Fruit fly (Drosophila melanogaster) whole organism, embryonic: ENCODE measurements around the gene ball.

Source experiments
- CG10979 ChIP-seq: fragments of 200-800 bp; sonication (Bioruptor generic); optimal IDR thresholded peaks from 2 replicates; lab custom pipeline; 2018; ENCODE audit warnings: missing biosample characterization, mild to moderate bottlenecking, missing genetic modification characterization, moderate library complexity
- CG11247 ChIP-seq: fragments of 200-800 bp; sonication (Bioruptor generic); IDR thresholded peaks from 2 replicates; pipeline ENCODE4 v1.3.6; 2022; ENCODE audit warnings: missing biosample characterization, missing genetic modification characterization
- CG12071 ChIP-seq: fragments of 200-800 bp; sonication (Bioruptor generic); optimal IDR thresholded peaks from 3 replicates; lab custom pipeline; 2018; ENCODE audit warnings: missing biosample characterization, mild to moderate bottlenecking, missing genetic modification characterization
- CG13287 ChIP-seq: fragments of 200-800 bp; sonication (Bioruptor generic); IDR thresholded peaks from 2 replicates; pipeline ENCODE4 v1.3.6; 2022; ENCODE audit warnings: missing biosample characterization, missing genetic modification characterization; ENCODE audit not compliant: partially characterized antibody
- CG13296 ChIP-seq: fragments of 200-800 bp; sonication (Bioruptor generic); optimal IDR thresholded peaks from 3 replicates; lab custom pipeline; 2018; ENCODE audit warnings: missing biosample characterization, mild to moderate bottlenecking, missing genetic modification characterization
- CG14014 ChIP-seq: fragments of 200-800 bp; sonication (Bioruptor generic); IDR thresholded peaks from 2 replicates; pipeline ENCODE4 v1.3.6; 2022; ENCODE audit warnings: missing biosample characterization, missing genetic modification characterization
- CG14441 ChIP-seq: fragments of 200-800 bp; sonication (Bioruptor generic); IDR thresholded peaks from 2 replicates; pipeline ENCODE4 v1.3.6; 2022; ENCODE audit warnings: missing biosample characterization, missing genetic modification characterization
- CG1529 ChIP-seq: fragments of 200-800 bp; sonication (Bioruptor generic); optimal IDR thresholded peaks from 3 replicates; lab custom pipeline; 2018; ENCODE audit warnings: missing biosample characterization, missing genetic modification characterization
- CG18619 ChIP-seq: fragments of 200-800 bp; sonication (Bioruptor generic); optimal IDR thresholded peaks from 3 replicates; lab custom pipeline; 2017; ENCODE audit warnings: missing biosample characterization, mild to moderate bottlenecking, missing genetic modification characterization
- CG2116 ChIP-seq: fragments of 200-800 bp; sonication (Bioruptor generic); optimal IDR thresholded peaks from 3 replicates; lab custom pipeline; 2018; ENCODE audit warnings: missing biosample characterization, mild to moderate bottlenecking, missing genetic modification characterization
- CG30403 ChIP-seq: fragments of 200-800 bp; sonication (Bioruptor generic); optimal IDR thresholded peaks from 3 replicates; lab custom pipeline; 2016; ENCODE audit warnings: missing biosample characterization, missing genetic modification characterization
- CG42726 ChIP-seq: fragments of 200-800 bp; sonication (Bioruptor generic); IDR thresholded peaks from 2 replicates; pipeline ENCODE4 v1.3.6; 2022; ENCODE audit warnings: missing biosample characterization, missing genetic modification characterization; ENCODE audit not compliant: partially characterized antibody
- CG5953 ChIP-seq: fragments of 200-800 bp; sonication (Bioruptor generic); IDR thresholded peaks from 2 replicates; pipeline ENCODE4 v1.3.6; 2022; ENCODE audit warnings: missing biosample characterization, missing genetic modification characterization
- CG7745 ChIP-seq: fragments of 200-800 bp; sonication (Bioruptor generic); optimal IDR thresholded peaks from 2 replicates; lab custom pipeline; 2018; ENCODE audit warnings: missing biosample characterization, mild to moderate bottlenecking, missing genetic modification characterization, moderate library complexity
- CG8478 ChIP-seq: fragments of >200 bp; optimal IDR thresholded peaks from 2 replicates; lab custom pipeline; 2018
- CG9817 ChIP-seq: fragments of 200-800 bp; sonication (Bioruptor generic); optimal IDR thresholded peaks from 2 replicates; lab custom pipeline; 2018; ENCODE audit warnings: missing biosample characterization, mild to moderate bottlenecking, missing genetic modification characterization, moderate library complexity
- CkIIα-i1 ChIP-seq: fragments of 200-800 bp; sonication (Bioruptor generic); IDR thresholded peaks from 2 replicates; pipeline ENCODE4 v1.3.6; 2022; ENCODE audit warnings: missing biosample characterization, missing genetic modification characterization
- Doc3 ChIP-seq: fragments of 200-800 bp; sonication (Bioruptor generic); IDR thresholded peaks from 3 replicates; pipeline ENCODE4 v1.3.6; 2022; ENCODE audit warnings: missing biosample characterization, missing genetic modification characterization; ENCODE audit not compliant: partially characterized antibody
- Fer3 ChIP-seq: fragments of 200-800 bp; sonication (Bioruptor generic); optimal IDR thresholded peaks from 2 replicates; lab custom pipeline; 2018; ENCODE audit warnings: missing biosample characterization, mild to moderate bottlenecking, missing genetic modification characterization, moderate library complexity
- HHEX ChIP-seq: fragments of 200-800 bp; sonication (Bioruptor generic); optimal IDR thresholded peaks from 3 replicates; lab custom pipeline; 2017; ENCODE audit warnings: missing biosample characterization, mild to moderate bottlenecking, missing genetic modification characterization, missing genetic modification reagents
- HLH54F ChIP-seq: fragments of 200-800 bp; sonication (Bioruptor generic); optimal IDR thresholded peaks from 3 replicates; lab custom pipeline; 2016; ENCODE audit warnings: missing biosample characterization, missing genetic modification characterization
- NK7.1 ChIP-seq: fragments of 200-800 bp; sonication (Bioruptor generic); optimal IDR thresholded peaks from 3 replicates; lab custom pipeline; 2016; ENCODE audit warnings: missing biosample characterization, missing genetic modification characterization
- Nf-YB ChIP-seq: fragments of 200-800 bp; sonication (Bioruptor generic); optimal IDR thresholded peaks from 3 replicates; lab custom pipeline; 2019; ENCODE audit warnings: missing biosample characterization, mild to moderate bottlenecking, missing genetic modification characterization, moderate library complexity
- NfI ChIP-seq: fragments of 200-800 bp; sonication (Bioruptor generic); optimal IDR thresholded peaks from 3 replicates; lab custom pipeline; 2018; ENCODE audit warnings: missing biosample characterization, mild to moderate bottlenecking, missing genetic modification characterization, moderate library complexity
- Optix ChIP-seq: fragments of 200-800 bp; sonication (Bioruptor generic); IDR thresholded peaks from 3 replicates; pipeline ENCODE4 v1.3.6; 2022; ENCODE audit warnings: missing biosample characterization, missing genetic modification characterization
- Sin3A ChIP-seq: fragments of >200 bp; optimal IDR thresholded peaks from 2 replicates; lab custom pipeline; 2018
- Taf1 ChIP-seq: fragments of 200-800 bp; sonication (Bioruptor generic); IDR thresholded peaks from 2 replicates; pipeline ENCODE4 v1.3.6; 2022; ENCODE audit warnings: missing biosample characterization, missing genetic modification characterization
- Tbp ChIP-seq: fragments of >200 bp; optimal IDR thresholded peaks from 2 replicates; lab custom pipeline; 2018; ENCODE audit warnings: missing biosample characterization, missing genetic modification characterization
- Xbp1 ChIP-seq: fragments of 200-800 bp; sonication (Bioruptor generic); optimal IDR thresholded peaks from 3 replicates; lab custom pipeline; 2016; ENCODE audit warnings: missing biosample characterization, mild to moderate bottlenecking, missing genetic modification characterization
- YL-1 ChIP-seq: fragments of 200-800 bp; sonication (Bioruptor generic); optimal IDR thresholded peaks from 3 replicates; lab custom pipeline; 2017; ENCODE audit warnings: missing biosample characterization, mild to moderate bottlenecking, missing genetic modification characterization
- amos ChIP-seq: fragments of 200-800 bp; sonication (Bioruptor generic); IDR thresholded peaks from 2 replicates; pipeline ENCODE4 v1.3.6; 2022; ENCODE audit warnings: missing biosample characterization, missing genetic modification characterization; ENCODE audit not compliant: partially characterized antibody
- ash1 ChIP-seq: fragments of 200-800 bp; sonication (Bioruptor generic); optimal IDR thresholded peaks from 2 replicates; lab custom pipeline; 2018; ENCODE audit warnings: missing biosample characterization, mild to moderate bottlenecking, missing genetic modification characterization
- bbx ChIP-seq: fragments of 200-800 bp; sonication (Bioruptor generic); IDR thresholded peaks from 2 replicates; pipeline ENCODE4 v1.3.6; 2022; ENCODE audit warnings: missing biosample characterization, missing genetic modification characterization; ENCODE audit not compliant: partially characterized antibody
- da ChIP-seq: fragments of 200-800 bp; sonication (Bioruptor generic); optimal IDR thresholded peaks from 2 replicates; lab custom pipeline; 2016; ENCODE audit warnings: missing biosample characterization, missing genetic modification characterization
- dati ChIP-seq: fragments of 200-800 bp; sonication (Bioruptor generic); IDR thresholded peaks from 2 replicates; pipeline ENCODE4 v1.3.6; 2022; ENCODE audit warnings: missing biosample characterization, missing genetic modification characterization
- dmrt11E ChIP-seq: fragments of 200-800 bp; sonication (Bioruptor generic); optimal IDR thresholded peaks from 3 replicates; lab custom pipeline; 2018; ENCODE audit warnings: missing biosample characterization, mild to moderate bottlenecking, missing genetic modification characterization, moderate library complexity
- fru ChIP-seq: fragments of >200 bp; optimal IDR thresholded peaks from 2 replicates; lab custom pipeline; 2017
- hbn ChIP-seq: fragments of 200-800 bp; sonication (Bioruptor generic); IDR thresholded peaks from 2 replicates; pipeline ENCODE4 v1.3.6; 2022; ENCODE audit warnings: missing biosample characterization, missing genetic modification characterization; ENCODE audit not compliant: partially characterized antibody
- ken ChIP-seq: fragments of 200-800 bp; sonication (Bioruptor generic); IDR thresholded peaks from 3 replicates; pipeline ENCODE4 v1.3.6; 2022; ENCODE audit warnings: missing biosample characterization, missing genetic modification characterization
- knrl ChIP-seq: fragments of 200-800 bp; sonication (Bioruptor generic); IDR thresholded peaks from 3 replicates; pipeline ENCODE4 v1.3.6; 2022; ENCODE audit warnings: missing biosample characterization, missing genetic modification characterization; ENCODE audit not compliant: partially characterized antibody
- nerfin-1 ChIP-seq: fragments of 200-800 bp; sonication (Bioruptor generic); optimal IDR thresholded peaks from 3 replicates; lab custom pipeline; 2019; ENCODE audit warnings: missing biosample characterization, mild to moderate bottlenecking, missing genetic modification characterization, moderate library complexity
- nerfin-2 ChIP-seq: fragments of 200-800 bp; sonication (Bioruptor generic); IDR thresholded peaks from 2 replicates; pipeline ENCODE4 v1.3.6; 2022; ENCODE audit warnings: missing biosample characterization, missing genetic modification characterization; ENCODE audit not compliant: partially characterized antibody
- pfk ChIP-seq: fragments of 200-800 bp; sonication (Bioruptor generic); optimal IDR thresholded peaks from 2 replicates; lab custom pipeline; 2018; ENCODE audit warnings: missing biosample characterization, mild to moderate bottlenecking, missing genetic modification characterization, moderate library complexity
- pzg ChIP-seq: fragments of 200-800 bp; sonication (Bioruptor generic); optimal IDR thresholded peaks from 3 replicates; lab custom pipeline; 2018; ENCODE audit warnings: missing biosample characterization, mild to moderate bottlenecking, missing genetic modification characterization, moderate library complexity
- ranshi ChIP-seq: fragments of 200-800 bp; sonication (Bioruptor generic); IDR thresholded peaks from 2 replicates; pipeline ENCODE4 v1.3.6; 2022; ENCODE audit warnings: missing biosample characterization, missing genetic modification characterization
- rib ChIP-seq: fragments of 200-800 bp; sonication (Bioruptor generic); IDR thresholded peaks from 2 replicates; pipeline ENCODE4 v1.3.6; 2022; ENCODE audit warnings: missing biosample characterization, missing genetic modification characterization
- sens ChIP-seq: fragments of 200-800 bp; sonication (Bioruptor generic); peaks from one replicate; lab custom pipeline; 2016; ENCODE audit warnings: missing biosample characterization, missing genetic modification characterization
- unpg ChIP-seq: fragments of 200-800 bp; sonication (Bioruptor generic); optimal IDR thresholded peaks from 3 replicates; lab custom pipeline; 2018; ENCODE audit warnings: missing biosample characterization, mild to moderate bottlenecking, missing genetic modification characterization, moderate library complexity
- vnd ChIP-seq: fragments of 200-800 bp; sonication (Bioruptor generic); IDR thresholded peaks from 3 replicates; pipeline ENCODE4 v1.3.6; 2022; ENCODE audit warnings: missing biosample characterization, missing genetic modification characterization; ENCODE audit not compliant: partially characterized antibody

Gene ball

DNA sequence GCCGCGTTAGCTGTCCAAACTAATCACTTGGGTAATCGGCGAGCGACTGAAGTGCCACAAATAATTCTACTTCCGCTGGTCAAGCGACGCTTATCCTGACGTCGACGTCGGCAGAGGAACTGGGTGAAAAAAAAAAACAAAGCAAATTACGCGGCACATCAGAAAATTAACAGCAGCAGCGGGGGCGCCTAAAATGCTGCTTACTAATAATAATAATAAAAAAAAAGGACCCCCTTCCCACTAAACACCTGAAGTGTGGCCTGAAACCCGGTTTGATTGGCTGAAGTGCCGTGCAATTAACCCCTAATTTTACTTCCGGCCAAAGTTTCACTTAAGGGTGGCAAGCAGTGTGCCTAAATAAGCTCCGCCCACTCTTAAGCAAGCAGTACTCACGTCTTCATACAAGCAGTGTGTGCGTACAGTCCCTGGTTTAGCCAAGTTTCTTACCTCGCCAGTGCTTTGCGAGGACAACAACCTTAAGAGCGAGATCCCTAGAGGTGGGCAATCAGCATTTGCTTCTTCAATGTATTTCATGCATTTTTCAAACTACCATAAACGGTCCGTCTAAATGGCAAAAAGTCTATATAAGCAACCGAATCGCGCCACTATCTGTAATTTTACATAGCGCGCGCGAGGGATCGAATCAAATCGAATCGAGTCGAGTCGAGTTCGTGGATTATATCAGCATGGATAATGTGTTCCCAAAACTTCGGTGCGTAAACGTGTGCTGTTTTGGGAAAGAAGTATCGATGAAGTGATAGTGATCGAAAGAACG, 14.7 kb upstream of the ball start, which contains the start of the genes ro and T48 (continued):
- peak; percentile 51 for TF ChIP-seq CG30403 (GFP tag; lab: Kevin White, UChicago)
- peak; percentile 94 for TF ChIP-seq Nf-YB (GFP tag; lab: Kevin White, UChicago)
- TF ChIP-seq NfI (GFP tag; lab: Kevin White, UChicago) = peak; percentile 56
- peak; percentile 11 for TF ChIP-seq Fer3 (tag; lab: Kevin White, UChicago)
- no peak for TF ChIP-seq Tbp (GFP tag; lab: Kevin White, UChicago)
- peak; percentile 45 for TF ChIP-seq CG9817 (tag; lab: Kevin White, UChicago)
- TF ChIP-seq CG13296 (GFP tag; lab: Kevin White, UChicago) = no peak
- TF ChIP-seq Xbp1 (GFP tag; lab: Kevin White, UChicago) = peak; percentile 44
- TF ChIP-seq CG2116 (GFP tag; lab: Kevin White, UChicago) = peak; percentile 70
- TF ChIP-seq bbx = peak; percentile 78
- peak; percentile 78 for TF ChIP-seq amos (GFP tag; lab: Robert Waterston, UW)
- no peak for TF ChIP-seq CG1529 (GFP tag; lab: Kevin White, UChicago)
- TF ChIP-seq Optix (GFP tag; lab: Robert Waterston, UW) = peak; percentile 26; the same call in 1 of the 3 replicates
- peak; percentile 65 for TF ChIP-seq ken (GFP tag; lab: Robert Waterston, UW)
- TF ChIP-seq dmrt11E (tag; lab: Kevin White, UChicago) = peak; percentile 44
- 0 out of 3 replicates have a peak, but pooled peaks have one; percentile 19 for TF ChIP-seq vnd (GFP tag; lab: Robert Waterston, UW)
- TF ChIP-seq HLH54F (GFP tag; lab: Kevin White, UChicago) = peak; percentile 68
- TF ChIP-seq CG7745 (tag; lab: Kevin White, UChicago) = peak; percentile 85
- no peak for TF ChIP-seq Taf1 (GFP tag; lab: Robert Waterston, UW)
- TF ChIP-seq CG18619 (GFP tag; lab: Kevin White, UChicago) = peak; percentile 20
- peak; percentile 53; the same call in 1 of the 2 replicates for TF ChIP-seq CG11247 (GFP tag; lab: Robert Waterston, UW)
- peak; percentile 39 for TF ChIP-seq ash1 (GFP tag; lab: Kevin White, UChicago)
- no peak for TF ChIP-seq CG10979 (tag; lab: Kevin White, UChicago)
- TF ChIP-seq CG14441 (GFP tag; lab: Robert Waterston, UW) = no peak
- 0 out of 3 replicates have a peak, but pooled peaks have one; percentile 21 for TF ChIP-seq Doc3 (GFP tag; lab: Robert Waterston, UW)
- peak; percentile 25 for TF ChIP-seq nerfin-1 (tag; lab: Kevin White, UChicago)
- TF ChIP-seq CkIIα-i1 (GFP tag; lab: Robert Waterston, UW) = no peak
- TF ChIP-seq pzg = peak; percentile 99
- TF ChIP-seq YL-1 (GFP tag; lab: Kevin White, UChicago) = no peak
- TF ChIP-seq rib (GFP tag; lab: Robert Waterston, UW) = no peak
- peak; percentile 8 for TF ChIP-seq NK7.1 (GFP tag; lab: Kevin White, UChicago)
- peak; percentile 76 for TF ChIP-seq CG13287 (GFP tag; lab: Robert Waterston, UW)
- peak; percentile 77 for TF ChIP-seq knrl (GFP tag; lab: Robert Waterston, UW)
- TF ChIP-seq CG5953 (GFP tag; lab: Robert Waterston, UW) = no peak
- no peak for TF ChIP-seq pfk (GFP tag; lab: Kevin White, UChicago)
- TF ChIP-seq HHEX (GFP tag; lab: Kevin White, UChicago) = no peak
- TF ChIP-seq sens (GFP tag; lab: Kevin White, UChicago) = peak; percentile 87
- TF ChIP-seq CG12071 = peak; percentile 54
- TF ChIP-seq unpg (GFP tag; lab: Kevin White, UChicago) = peak; percentile 15
- peak; percentile 79 for TF ChIP-seq Sin3A (lab: Kevin White, UChicago)
- peak; percentile 38; the same call in 1 of the 2 replicates for TF ChIP-seq ranshi (GFP tag; lab: Robert Waterston, UW)
- peak; percentile 40 for TF ChIP-seq hbn
- TF ChIP-seq dati (GFP tag; lab: Robert Waterston, UW) = no peak
- peak; percentile 80 for TF ChIP-seq CG42726
- peak; percentile 96 for TF ChIP-seq CG8478
- TF ChIP-seq da (GFP tag; lab: Kevin White, UChicago) = no peak
- peak; percentile 42; the same call in 1 of the 2 replicates for TF ChIP-seq CG14014 (GFP tag; lab: Robert Waterston, UW)
- TF ChIP-seq fru = no peak
- no peak for TF ChIP-seq nerfin-2 (GFP tag; lab: Robert Waterston, UW)
